Fruit fly (Drosophila melanogaster) whole organism, embryonic: Measurements from ENCODE around the gene Mabi.

Source experiments
- Abd-B ChIP-seq: fragments of 200-800 bp; sonication (Bioruptor generic); optimal IDR thresholded peaks from 2 replicates; lab custom pipeline; 2018; ENCODE audit warnings: missing biosample characterization, mild to moderate bottlenecking, missing genetic modification characterization, moderate library complexity
- Aef1 ChIP-seq: fragments of 200-800 bp; sonication (Bioruptor generic); IDR thresholded peaks from 3 replicates; pipeline ENCODE4 v1.3.6; 2022; ENCODE audit warnings: missing biosample characterization, missing genetic modification characterization
- CG10274 ChIP-seq: fragments of 200-800 bp; sonication (Bioruptor generic); optimal IDR thresholded peaks from 3 replicates; lab custom pipeline; 2017; ENCODE audit warnings: missing biosample characterization, mild to moderate bottlenecking, missing genetic modification characterization
- CG15479 ChIP-seq: fragments of 200-800 bp; sonication (Bioruptor generic); optimal IDR thresholded peaks from 3 replicates; lab custom pipeline; 2019; ENCODE audit warnings: missing biosample characterization, mild to moderate bottlenecking, missing genetic modification characterization, moderate library complexity
- CG17568 ChIP-seq: fragments of 200-800 bp; sonication (Bioruptor generic); optimal IDR thresholded peaks from 2 replicates; lab custom pipeline; 2018; ENCODE audit warnings: missing biosample characterization, mild to moderate bottlenecking, missing genetic modification characterization, moderate library complexity
- CG5180 ChIP-seq: fragments of 200-800 bp; sonication (Bioruptor generic); optimal IDR thresholded peaks from 3 replicates; lab custom pipeline; 2017; ENCODE audit warnings: missing biosample characterization, missing genetic modification characterization, mild to moderate bottlenecking, moderate library complexity, missing genetic modification reagents
- CG6254 ChIP-seq: fragments of 200-800 bp; sonication (Bioruptor generic); optimal IDR thresholded peaks from 3 replicates; lab custom pipeline; 2017; ENCODE audit warnings: mild to moderate bottlenecking, missing biosample characterization, missing genetic modification reagents, missing genetic modification characterization
- CG8089 ChIP-seq: fragments of 200-800 bp; sonication (Bioruptor generic); optimal IDR thresholded peaks from 3 replicates; lab custom pipeline; 2016; ENCODE audit warnings: missing biosample characterization, missing genetic modification characterization
- CoRest ChIP-seq: fragments of 200-800 bp; sonication (Bioruptor generic); optimal IDR thresholded peaks from 3 replicates; lab custom pipeline; 2018; ENCODE audit warnings: missing biosample characterization, mild to moderate bottlenecking, missing genetic modification characterization, moderate library complexity
- D ChIP-seq, 2 experiments: fragments of 200-800 bp in 1 of 2; fragments of >200 bp in 1 of 2; sonication (Bioruptor generic) in 1 of 2; optimal IDR thresholded peaks; 2 replicates in 1 of 2; 3 replicates in 1 of 2; lab custom pipeline; 2017; ENCODE audit warnings: mild to moderate bottlenecking in 1 of 2, missing biosample characterization in 1 of 2, missing genetic modification characterization in 1 of 2, missing genetic modification reagents in 1 of 2
- Ets97D ChIP-seq: fragments of 200-800 bp; sonication (Bioruptor generic); optimal IDR thresholded peaks from 3 replicates; lab custom pipeline; 2016; ENCODE audit warnings: missing biosample characterization, missing genetic modification characterization
- GATAe ChIP-seq: fragments of 200-800 bp; sonication (Bioruptor generic); conservative IDR thresholded peaks from 2 replicates; pipeline ENCODE4 v1.3.6; 2022; ENCODE audit warnings: missing biosample characterization, missing genetic modification characterization
- Gug ChIP-seq: fragments of 200-800 bp; sonication (Bioruptor generic); IDR thresholded peaks from 4 replicates; pipeline ENCODE4 v1.3.6; 2022; ENCODE audit warnings: missing biosample characterization, missing genetic modification characterization
- Kr ChIP-seq: fragments of 200-800 bp; sonication (Bioruptor generic); optimal IDR thresholded peaks from 2 replicates; lab custom pipeline; 2017; ENCODE audit warnings: missing biosample characterization, mild to moderate bottlenecking, missing genetic modification characterization
- MESR4 ChIP-seq: fragments of 200-800 bp; sonication (Bioruptor generic); optimal IDR thresholded peaks from 2 replicates; lab custom pipeline; 2018; ENCODE audit warnings: missing biosample characterization, mild to moderate bottlenecking, missing genetic modification characterization, moderate library complexity
- Max ChIP-seq: fragments of 200-800 bp; sonication (Bioruptor generic); optimal IDR thresholded peaks from 2 replicates; lab custom pipeline; 2016; ENCODE audit warnings: missing biosample characterization, mild to moderate bottlenecking, missing genetic modification characterization
- Nf-YA ChIP-seq: fragments of 200-800 bp; sonication (Bioruptor generic); IDR thresholded peaks from 2 replicates; pipeline ENCODE4 v1.3.6; 2022; ENCODE audit warnings: missing biosample characterization, missing genetic modification characterization
- ac ChIP-seq: fragments of 200-800 bp; sonication (Bioruptor generic); optimal IDR thresholded peaks from 3 replicates; lab custom pipeline; 2017; ENCODE audit warnings: missing biosample characterization, mild to moderate bottlenecking, missing genetic modification characterization
- bigmax ChIP-seq: fragments of 200-800 bp; sonication (Bioruptor generic); optimal IDR thresholded peaks from 2 replicates; lab custom pipeline; 2018; ENCODE audit warnings: missing biosample characterization, mild to moderate bottlenecking, missing genetic modification characterization
- cad ChIP-seq: fragments of >200 bp; optimal IDR thresholded peaks from 2 replicates; lab custom pipeline; 2017; ENCODE audit warnings: missing biosample characterization, missing genetic modification characterization
- caup ChIP-seq: fragments of 200-800 bp; sonication (Bioruptor generic); optimal IDR thresholded peaks from 3 replicates; lab custom pipeline; 2017; ENCODE audit warnings: missing biosample characterization, mild to moderate bottlenecking, missing genetic modification characterization, moderate library complexity; ENCODE audit not compliant: severe bottlenecking
- ci ChIP-seq: fragments of 200-800 bp; sonication (Bioruptor generic); IDR thresholded peaks from 3 replicates; pipeline ENCODE4 v1.3.6; 2022; ENCODE audit warnings: missing biosample characterization, missing genetic modification characterization
- fd3F ChIP-seq: fragments of 200-800 bp; sonication (Bioruptor generic); optimal IDR thresholded peaks from 2 replicates; lab custom pipeline; 2018; ENCODE audit warnings: missing biosample characterization, mild to moderate bottlenecking, missing genetic modification characterization, moderate library complexity
- kni ChIP-seq: fragments of 200-800 bp; sonication (Bioruptor generic); optimal IDR thresholded peaks from 3 replicates; lab custom pipeline; 2017; ENCODE audit warnings: mild to moderate bottlenecking, missing biosample characterization, missing genetic modification reagents, missing genetic modification characterization
- knrl ChIP-seq: fragments of 200-800 bp; sonication (Bioruptor generic); IDR thresholded peaks from 3 replicates; pipeline ENCODE4 v1.3.6; 2022; ENCODE audit warnings: missing biosample characterization, missing genetic modification characterization; ENCODE audit not compliant: partially characterized antibody
- oc ChIP-seq: fragments of 200-800 bp; sonication (Bioruptor generic); optimal IDR thresholded peaks from 2 replicates; lab custom pipeline; 2018; ENCODE audit warnings: missing biosample characterization, mild to moderate bottlenecking, missing genetic modification characterization, moderate library complexity
- pros ChIP-seq: fragments of 200-800 bp; sonication (Bioruptor generic); optimal IDR thresholded peaks from 3 replicates; lab custom pipeline; 2019; ENCODE audit warnings: missing biosample characterization, mild to moderate bottlenecking, missing genetic modification characterization, moderate library complexity
- sc ChIP-seq, 3 experiments: fragments of >200 bp in 2 of 3; fragments of 200-800 bp in 1 of 3; sonication (Bioruptor generic) in 1 of 3; optimal IDR thresholded peaks; 2 replicates in 2 of 3; 3 replicates in 1 of 3; lab custom pipeline; 2017; ENCODE audit warnings: mild to moderate bottlenecking in 1 of 3, missing biosample characterization in 1 of 3, missing genetic modification characterization in 1 of 3, missing genetic modification reagents in 1 of 3
- sna ChIP-seq: fragments of 200-800 bp; sonication (Bioruptor generic); IDR thresholded peaks from 2 replicates; pipeline ENCODE4 v1.3.6; 2022; ENCODE audit warnings: missing biosample characterization, missing genetic modification characterization; ENCODE audit not compliant: partially characterized antibody
- tll ChIP-seq, 2 experiments: fragments of 200-800 bp in 1 of 2; fragments of >200 bp in 1 of 2; sonication (Bioruptor generic) in 1 of 2; optimal IDR thresholded peaks; 2 replicates each; lab custom pipeline; 2017 to 2019; ENCODE audit warnings: missing biosample characterization in 2 of 2, missing genetic modification characterization in 2 of 2, mild to moderate bottlenecking in 1 of 2, moderate library complexity in 1 of 2
- twi ChIP-seq: fragments of 200-800 bp; optimal IDR thresholded peaks from 2 replicates; lab custom pipeline; 2019; ENCODE audit warnings: missing biosample characterization, mild to moderate bottlenecking, missing genetic modification characterization, moderate library complexity
- unpg ChIP-seq: fragments of 200-800 bp; sonication (Bioruptor generic); optimal IDR thresholded peaks from 3 replicates; lab custom pipeline; 2018; ENCODE audit warnings: missing biosample characterization, mild to moderate bottlenecking, missing genetic modification characterization, moderate library complexity
- vnd ChIP-seq: fragments of 200-800 bp; sonication (Bioruptor generic); IDR thresholded peaks from 3 replicates; pipeline ENCODE4 v1.3.6; 2022; ENCODE audit warnings: missing biosample characterization, missing genetic modification characterization; ENCODE audit not compliant: partially characterized antibody
- zen ChIP-seq: fragments of 200-800 bp; sonication (Bioruptor generic); optimal IDR thresholded peaks from 3 replicates; lab custom pipeline; 2018; ENCODE audit warnings: missing biosample characterization, mild to moderate bottlenecking, missing genetic modification characterization, moderate library complexity

Mabi gene

DNA sequence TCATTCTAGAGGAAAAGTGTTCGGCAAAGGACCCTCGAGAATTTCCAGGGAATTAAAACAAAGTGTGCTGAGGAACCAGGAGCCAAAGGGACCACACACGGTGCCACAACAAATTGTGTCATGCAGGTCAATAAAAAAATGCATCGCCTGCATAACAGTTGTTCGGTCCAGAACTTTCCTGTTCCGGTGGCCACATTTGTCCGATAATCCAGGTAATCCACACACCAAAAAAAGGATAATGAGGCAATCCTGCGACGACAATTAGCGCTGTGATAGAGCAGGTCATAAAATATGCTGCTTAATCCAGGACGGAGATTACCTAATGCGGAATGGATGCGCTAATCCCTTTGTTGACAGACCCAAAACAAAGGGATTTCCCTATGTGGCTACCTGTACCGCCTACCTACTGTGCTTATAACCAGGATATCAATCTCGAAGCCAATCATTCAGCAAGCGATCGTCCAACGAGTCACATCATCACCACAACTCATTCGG lies 5.0 kb downstream of the Mabi start, which contains the start of gene CG16815 (continued):
- TF ChIP-seq zen (tag; lab: Kevin White, UChicago) (peak; percentile 95), MESR4 (GFP tag; lab: Kevin White, UChicago) (no peak), fd3F (no peak), sc (optimal IDR thresholded peaks at IDR 0.05; lab: Kevin White, UChicago) (no peak), sc (GFP tag; optimal IDR thresholded peaks at IDR 0.05; lab: Kevin White, UChicago) (no peak), knrl (GFP tag; lab: Robert Waterston, UW) (no peak), Nf-YA (GFP tag; lab: Robert Waterston, UW) (no peak), bigmax (GFP tag; lab: Kevin White, UChicago) (no peak), unpg (GFP tag; lab: Kevin White, UChicago) (no peak), vnd (GFP tag; lab: Robert Waterston, UW) (no peak), sna (GFP tag; lab: Robert Waterston, UW) (no peak), Kr (GFP tag; lab: Kevin White, UChicago) (peak; percentile 77), GATAe (GFP tag; lab: Robert Waterston, UW) (no peak), CG6254 (GFP tag; lab: Kevin White, UChicago) (no peak), CG8089 (no peak), caup (GFP tag; lab: Kevin White, UChicago) (no peak), Aef1 (GFP tag; lab: Robert Waterston, UW) (no peak), Max (GFP tag; lab: Kevin White, UChicago) (no peak)

DNA sequence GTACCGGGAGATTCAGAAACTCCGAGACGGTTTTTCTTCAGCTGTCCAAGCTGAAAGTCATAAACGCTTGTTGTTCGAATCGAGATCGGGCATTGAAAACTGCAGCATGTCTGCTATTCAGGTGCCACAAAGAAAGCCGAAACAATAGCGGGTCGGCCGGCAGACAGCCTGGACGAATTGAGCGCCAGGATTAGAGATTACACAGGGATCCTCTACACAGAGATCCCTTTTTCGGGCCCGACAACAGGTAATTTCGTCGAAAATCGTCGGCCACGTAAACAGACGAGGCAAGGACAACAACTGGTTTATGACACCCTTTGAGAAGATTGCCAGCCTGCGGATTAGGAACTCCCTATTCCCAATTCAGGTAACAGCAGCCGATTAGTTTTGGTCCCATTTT lies 7.2 kb downstream of the Mabi start, which contains the start of gene CG16813:
CG16813 (plus strand) TSS at position 288 of the 400 bp plus-strand sequence.
- TF ChIP-seq ci (GFP tag; lab: Robert Waterston, UW) (no peak), cad (GFP tag; lab: Kevin White, UChicago) (peak; percentile 90), twi (tag; lab: Kevin White, UChicago) (peak; percentile 45), Aef1 (GFP tag; lab: Robert Waterston, UW) (no peak), pros (GFP tag; lab: Kevin White, UChicago) (peak; percentile 24), MESR4 (GFP tag; lab: Kevin White, UChicago) (no peak), Gug (GFP tag; lab: Robert Waterston, UW) (no peak), Abd-B (GFP tag; lab: Kevin White, UChicago) (no peak), Ets97D (no peak), tll (GFP tag; optimal IDR thresholded peaks at IDR 0.05; lab: Kevin White, UChicago) (peak in 1 of 2 experiments; percentile 97), ac (GFP tag; lab: Kevin White, UChicago) (peak; percentile 49), oc (peak; percentile 26), CG15479 (GFP tag; lab: Kevin White, UChicago) (peak; percentile 92), CG5180 (GFP tag; lab: Kevin White, UChicago) (no peak), kni (GFP tag; lab: Kevin White, UChicago) (peak; percentile 56), CG17568 (GFP tag; lab: Kevin White, UChicago) (no peak), CoRest (tag; lab: Kevin White, UChicago) (no peak), D (optimal IDR thresholded peaks at IDR 0.05; lab: Kevin White, UChicago) (peak; percentile 96), D (GFP tag; optimal IDR thresholded peaks at IDR 0.05; lab: Kevin White, UChicago) (no peak), CG10274 (GFP tag; lab: Kevin White, UChicago) (no peak), zen (tag; lab: Kevin White, UChicago) (peak; percentile 89), Kr (GFP tag; lab: Kevin White, UChicago) (peak; percentile 30)
